Worm (Caenorhabditis elegans) whole organism, late embryonic: Measurements from ENCODE around the gene basl-1.

Experiments used
- ama-1 ChIP-seq: fragments of 150-350 bp; optimal IDR thresholded peaks from 2 replicates; lab custom pipeline; 2014
- ceh-14 ChIP-seq: sonication (generic microtip); optimal IDR thresholded peaks from 2 replicates; lab custom pipeline; 2016; ENCODE audit warnings: missing genotype, missing genetic modification characterization, missing compliant biosample characterization
- ceh-30 ChIP-seq: fragments of 150-350 bp; optimal IDR thresholded peaks from 2 replicates; lab custom pipeline; 2014; ENCODE audit warnings: missing biosample characterization, missing genetic modification characterization
- lin-11 ChIP-seq: fragments of 200-800 bp; sonication (Bioruptor generic); optimal IDR thresholded peaks from 2 replicates; lab custom pipeline; 2018; ENCODE audit warnings: mild to moderate bottlenecking, missing genetic modification characterization, missing compliant biosample characterization
- ttx-3 ChIP-seq: sonication (generic microtip); optimal IDR thresholded peaks from 2 replicates; lab custom pipeline; 2016; ENCODE audit warnings: missing genetic modification reagents, missing genetic modification characterization, missing compliant biosample characterization

DNA sequence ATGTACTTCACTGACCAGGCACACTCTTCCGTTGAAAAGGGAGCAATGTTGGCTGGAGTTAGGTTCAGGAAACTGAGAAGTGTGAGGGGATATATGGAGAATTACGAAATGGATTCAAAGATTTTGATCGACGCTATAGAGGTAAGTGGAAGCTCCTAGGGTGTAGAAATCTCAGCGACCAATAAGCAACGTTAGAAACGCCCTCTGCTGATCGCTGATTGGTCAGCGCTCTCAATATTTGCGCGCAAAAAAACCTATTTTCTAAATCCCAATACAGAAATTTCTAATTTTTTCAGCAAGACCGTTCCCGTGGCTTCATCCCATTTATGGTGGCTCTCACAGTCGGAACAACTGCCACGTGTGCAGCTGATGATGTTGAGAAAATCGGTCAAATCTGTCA is 927 bp downstream of the basl-1 start:
- TF ChIP-seq ceh-30 (tag; lab: Kevin White, UChicago) (no peak), ceh-14 (tag; lab: Kevin White, UChicago) (no peak), ttx-3 (no peak), ama-1 (no peak), lin-11 (tag; lab: Kevin White, UChicago) (no peak)
